Fruit fly (Drosophila melanogaster) whole organism, wandering third instar larva: ENCODE data around the gene CG32984.
A peak's percentile ranks its signal among the peaks of the same experiment; 100 is the strongest.

Experiments used
- CG9705 ChIP-seq: fragments of 200-800 bp; sonication (Bioruptor generic); optimal IDR thresholded peaks from 2 replicates; lab custom pipeline; 2018; ENCODE audit warnings: missing biosample characterization, mild to moderate bottlenecking, missing genetic modification characterization
- CrebA ChIP-seq: fragments of 200-800 bp; sonication (Bioruptor generic); optimal IDR thresholded peaks from 2 replicates; lab custom pipeline; 2016; ENCODE audit warnings: missing biosample characterization, mild to moderate bottlenecking, missing genetic modification characterization, borderline replicate concordance
- Dfd ChIP-seq: fragments of >200 bp; optimal IDR thresholded peaks from 2 replicates; lab custom pipeline; 2017; ENCODE audit warnings: missing biosample characterization, missing genetic modification characterization
- GATAd ChIP-seq: sonication (Bioruptor generic); optimal IDR thresholded peaks from 2 replicates; lab custom pipeline; 2016; ENCODE audit warnings: missing biosample characterization, missing genetic modification characterization
- Jra ChIP-seq: sonication (Bioruptor generic); optimal IDR thresholded peaks from 2 replicates; lab custom pipeline; 2016; ENCODE audit warnings: missing biosample characterization, missing genetic modification characterization
- OdsH ChIP-seq: fragments of 200-800 bp; sonication (Bioruptor generic); optimal IDR thresholded peaks from 2 replicates; lab custom pipeline; 2016; ENCODE audit warnings: missing biosample characterization, mild to moderate bottlenecking, missing genetic modification characterization
- Rel ChIP-seq, 2 experiments: fragments of 200-800 bp; sonication (Bioruptor generic) in 1 of 2; optimal IDR thresholded peaks; 2 replicates in 1 of 2; 3 replicates in 1 of 2; lab custom pipeline; 2016 to 2019; ENCODE audit warnings: mild to moderate bottlenecking in 2 of 2, missing biosample characterization in 2 of 2, missing genetic modification characterization in 2 of 2, moderate library complexity in 1 of 2
- Sp1 ChIP-seq: fragments of 200-800 bp; sonication (Bioruptor generic); optimal IDR thresholded peaks from 3 replicates; lab custom pipeline; 2019; ENCODE audit warnings: missing biosample characterization, mild to moderate bottlenecking, missing genetic modification characterization, moderate library complexity
- dl ChIP-seq, 2 experiments: fragments of 175-275, 200-275 bp in 1 of 2; fragments of 200-275 bp in 1 of 2; sonication (Bioruptor generic); optimal IDR thresholded peaks; lab custom pipeline; 2018; ENCODE audit warnings: mild to moderate bottlenecking in 2 of 2, missing biosample characterization in 2 of 2, missing genetic modification characterization in 2 of 2, moderate library complexity in 2 of 2; ENCODE audit not compliant: partially characterized antibody in 2 of 2, insufficient read depth in 1 of 2
- dsf ChIP-seq: sonication (Bioruptor generic); optimal IDR thresholded peaks from 2 replicates; lab custom pipeline; 2016; ENCODE audit warnings: missing biosample characterization, missing genetic modification characterization, borderline replicate concordance
- fru ChIP-seq: fragments of 200-800 bp; sonication (Bioruptor generic); optimal IDR thresholded peaks from 3 replicates; lab custom pipeline; 2016; ENCODE audit warnings: missing biosample characterization, mild to moderate bottlenecking, missing genetic modification characterization
- jim ChIP-seq: fragments of 175-275, 200-325 bp; sonication (Bioruptor generic); optimal IDR thresholded peaks from 2 replicates; lab custom pipeline; 2016; ENCODE audit warnings: missing biosample characterization, mild to moderate bottlenecking, missing genetic modification characterization
- pan ChIP-seq: fragments of >200 bp; optimal IDR thresholded peaks from 2 replicates; lab custom pipeline; 2017
- rgr ChIP-seq: fragments of 200-800 bp; sonication (Bioruptor generic); optimal IDR thresholded peaks from 3 replicates; lab custom pipeline; 2016; ENCODE audit warnings: missing biosample characterization, mild to moderate bottlenecking, missing genetic modification characterization
- woc ChIP-seq: sonication (Bioruptor generic); optimal IDR thresholded peaks from 2 replicates; lab custom pipeline; 2016; ENCODE audit warnings: missing biosample characterization, mild to moderate bottlenecking, missing genetic modification characterization

The CG32984 gene

DNA sequence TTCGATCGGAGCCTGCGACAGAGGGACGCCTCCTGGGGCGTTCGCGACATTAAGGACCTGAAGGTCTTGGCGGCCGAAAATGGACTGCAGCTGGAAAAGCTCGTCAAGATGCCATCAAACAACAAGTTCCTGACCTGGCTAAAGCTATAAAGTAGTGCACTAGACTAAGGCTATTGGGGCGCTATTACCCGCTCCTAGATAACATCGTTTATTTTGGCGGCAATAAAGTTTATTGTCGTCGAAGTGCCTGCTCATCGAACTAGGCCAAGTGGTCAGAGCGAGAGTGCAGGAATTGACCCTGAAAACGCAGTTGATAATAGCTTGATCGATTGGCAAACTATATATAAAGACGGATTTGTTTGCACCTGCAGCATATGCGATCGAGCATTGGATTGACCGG is 33.5 kb downstream of the CG32984 start, which contains the start of gene Try29F:
TSS of gene Try29F (plus strand) at position 301 of the 400 bp plus-strand sequence.
- TF ChIP-seq jim (no peak), Sp1 (GFP tag; lab: Kevin White, UChicago) (no peak), Rel (GFP tag; optimal IDR thresholded peaks at IDR 0.05; lab: Kevin White, UChicago) (no peak), Rel (tag; optimal IDR thresholded peaks at IDR 0.05; lab: Kevin White, UChicago) (no peak), pan (lab: Kevin White, UChicago) (no peak)
- TF ChIP-seq, all 38 proteins: peak for 0

DNA sequence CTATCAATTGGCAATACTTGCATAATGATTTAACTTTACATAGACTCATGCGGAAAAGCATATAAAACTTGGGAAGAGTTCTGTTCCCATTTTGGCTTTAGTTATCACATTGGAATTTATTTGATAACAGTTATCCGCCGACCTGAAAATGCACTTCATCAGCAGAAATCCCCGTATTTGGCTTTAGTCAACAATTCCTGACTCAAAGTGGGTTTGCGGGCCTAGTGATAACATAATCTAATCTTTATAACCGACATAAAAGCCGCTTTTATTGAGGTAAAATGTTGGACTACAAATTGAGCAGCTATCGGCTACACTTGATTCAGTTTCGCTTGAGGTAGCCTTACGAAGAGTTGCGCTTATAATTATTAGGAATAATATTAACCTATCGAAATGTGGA is 45.5 kb downstream of the CG32984 start, which contains the start of gene CG9568:
TSS of gene CG9568 (plus strand) at position 317 of the 400 bp plus-strand sequence.
- no peak for TF ChIP-seq OdsH (GFP tag; lab: Kevin White, UChicago)
- peak; percentile 78 for TF ChIP-seq CrebA (GFP tag; lab: Kevin White, UChicago)
- TF ChIP-seq dsf (GFP tag; lab: Kevin White, UChicago) = no peak
- TF ChIP-seq CG9705 = no peak
- TF ChIP-seq woc (GFP tag; lab: Kevin White, UChicago) = no peak
- peak; percentile 40 for TF ChIP-seq Sp1 (GFP tag; lab: Kevin White, UChicago)
- TF ChIP-seq dl (GFP tag; optimal IDR thresholded peaks at IDR 0.05; lab: Kevin White, UChicago; ENCODE audit: insufficient read depth in 1 of 2, partially characterized antibody in 2 of 2) = no peak
- no peak for TF ChIP-seq Rel (GFP tag; optimal IDR thresholded peaks at IDR 0.05; lab: Kevin White, UChicago)
- TF ChIP-seq Rel (tag; optimal IDR thresholded peaks at IDR 0.05; lab: Kevin White, UChicago) = peak; percentile 98
- no peak for TF ChIP-seq GATAd (GFP tag; lab: Kevin White, UChicago)
- peak; percentile 10 for TF ChIP-seq rgr (GFP tag; lab: Kevin White, UChicago)

DNA sequence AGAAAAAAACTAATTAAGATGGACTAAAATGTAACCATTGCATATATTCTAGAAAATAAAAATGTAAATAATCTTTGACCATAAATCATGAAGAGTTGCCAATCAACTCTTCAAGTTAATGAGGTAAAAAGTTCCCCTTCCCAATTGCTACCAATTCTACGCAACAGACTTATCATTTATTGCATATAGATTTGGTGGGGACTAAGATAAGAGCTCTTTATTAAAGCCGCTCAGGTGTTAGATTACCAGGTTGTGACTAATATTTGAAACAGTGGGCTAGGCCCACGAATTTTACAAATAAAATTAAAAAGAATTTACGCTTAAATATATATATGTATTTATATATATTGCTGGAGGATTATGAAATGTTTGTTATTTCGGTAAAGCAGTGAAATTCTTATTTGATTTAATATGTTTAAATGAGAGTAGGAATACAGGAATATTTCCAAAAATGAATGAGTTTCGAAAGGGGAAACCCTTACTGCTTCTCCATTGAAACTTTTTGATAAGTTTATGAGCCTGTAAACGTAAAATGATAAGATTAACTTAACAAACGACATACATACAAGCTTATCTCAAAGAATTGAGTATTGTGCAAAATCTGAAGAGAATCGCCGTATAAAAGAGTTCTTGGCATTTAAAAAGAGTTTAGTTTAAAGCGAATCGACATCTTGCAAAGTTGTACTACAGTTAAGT is 46.9 kb downstream of the CG32984 start, which contains the start of gene CG13102:
TSS of gene CG13102 (plus strand) at position 646 of the 696 bp plus-strand sequence.
- TF ChIP-seq jim (no peak), rgr (GFP tag; lab: Kevin White, UChicago) (peak; percentile 7), Jra (no peak), Rel (GFP tag; optimal IDR thresholded peaks at IDR 0.05; lab: Kevin White, UChicago) (no peak), Rel (tag; optimal IDR thresholded peaks at IDR 0.05; lab: Kevin White, UChicago) (peak; percentile 96), Dfd (GFP tag; lab: Kevin White, UChicago) (no peak), fru (GFP tag; lab: Kevin White, UChicago) (peak; percentile 0), GATAd (GFP tag; lab: Kevin White, UChicago) (no peak), CrebA (GFP tag; lab: Kevin White, UChicago) (peak; percentile 20), pan (lab: Kevin White, UChicago) (no peak)

DNA sequence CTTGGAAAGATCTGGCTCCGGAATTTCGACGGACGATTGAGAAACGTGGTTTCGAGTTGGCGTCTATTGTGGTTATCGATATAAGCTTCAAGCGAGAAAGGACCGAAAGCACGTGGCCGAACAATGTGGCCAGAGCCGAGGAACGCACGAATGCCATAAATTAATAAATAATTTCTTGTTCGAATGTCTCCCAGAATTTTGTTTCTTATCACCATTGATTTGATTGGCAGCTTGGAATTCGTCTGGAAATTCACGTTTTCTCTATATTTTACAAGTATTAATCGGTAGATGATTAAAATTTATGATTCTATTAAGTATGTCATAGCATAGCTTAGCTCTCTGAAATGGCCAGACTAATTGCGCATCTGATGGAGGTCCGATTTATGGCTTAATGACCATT is 49.2 kb downstream of the CG32984 start, which contains the start of gene Rcd-1r:
TSS of gene Rcd-1r (minus strand) at position 101 of the 400 bp plus-strand sequence.
- TF ChIP-seq rgr (GFP tag; lab: Kevin White, UChicago) = no peak
